Worm (Caenorhabditis elegans): ENCODE data around the gene frm-7.
A peak's percentile ranks its signal among the peaks of the same experiment; 100 is the strongest.

The frm-7 gene

DNA sequence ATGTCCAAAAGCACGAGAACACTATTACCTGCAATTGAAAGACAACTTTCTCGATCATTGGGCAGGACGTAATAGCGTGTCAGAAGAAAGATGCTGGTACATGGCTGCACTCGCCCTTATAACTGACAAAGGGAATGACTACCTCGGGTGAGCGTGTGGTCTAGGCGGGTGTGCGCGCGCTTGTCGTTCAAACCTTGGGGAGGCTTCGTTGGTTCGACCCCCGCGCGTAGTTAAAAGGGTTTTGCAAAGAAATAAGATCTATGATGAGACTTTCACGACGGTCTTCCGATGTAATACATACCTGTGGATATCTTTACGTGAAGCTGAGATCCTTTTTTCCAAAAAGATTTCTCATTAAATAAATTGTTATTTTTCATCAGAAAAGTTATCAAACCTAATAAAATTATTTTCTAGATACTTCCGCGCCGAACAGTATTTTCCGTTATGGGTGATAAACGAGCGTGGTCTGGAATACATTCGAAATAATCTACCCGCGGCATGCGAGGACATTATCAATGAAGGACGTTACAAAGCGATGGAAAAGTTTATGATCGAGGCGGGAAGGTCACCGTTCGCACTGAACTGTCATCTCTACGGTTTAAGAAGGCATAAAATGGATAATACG is 1.3 kb downstream of the frm-7 start (continued):
- TF ChIP-seq attf-5 (GFP tag; optimal IDR thresholded peaks at IDR 0.05), result peak; percentile 97
- peak; percentile 96 for TF ChIP-seq somi-1 (GFP tag; optimal IDR thresholded peaks at IDR 0.05)
- TF ChIP-seq hsf-1 (GFP tag; IDR thresholded peaks at IDR 0.05), result peak; percentile 88
- peak; percentile 92 for TF ChIP-seq hlh-12 (tag; optimal IDR thresholded peaks at IDR 0.05)
- no peak for TF ChIP-seq pha-4 (tag; optimal IDR thresholded peaks at IDR 0.05)
- peak; percentile 99 for TF ChIP-seq ceh-27 (GFP tag; optimal IDR thresholded peaks at IDR 0.05)
- TF ChIP-seq unc-62 (GFP tag; optimal IDR thresholded peaks at IDR 0.05), result no peak
- TF ChIP-seq snpc-1.3 (tag; optimal IDR thresholded peaks at IDR 0.05; ENCODE audit: insufficient read depth), result peak; percentile 96
- TF ChIP-seq Y95B8A.8 (GFP tag; IDR thresholded peaks at IDR 0.05), result peak; percentile 93
- TF ChIP-seq madf-6 (GFP tag; IDR thresholded peaks at IDR 0.05), result peak; percentile 92
- peak; percentile 100 for TF ChIP-seq ceh-79 (tag; optimal IDR thresholded peaks at IDR 0.05)
- TF ChIP-seq nhr-179 (tag; optimal IDR thresholded peaks at IDR 0.05), result peak; percentile 90
- peak; percentile 97 for TF ChIP-seq ceh-40 (GFP tag; IDR thresholded peaks at IDR 0.05)
- peak; percentile 87 for TF ChIP-seq Y67H2A.10 (GFP tag; conservative IDR thresholded peaks at IDR 0.05)
- TF ChIP-seq chd-7 (tag; optimal IDR thresholded peaks at IDR 0.05), result peak; percentile 100
- peak; percentile 78; the same call in 1 of the 2 replicates for TF ChIP-seq lir-1 (GFP tag; conservative IDR thresholded peaks at IDR 0.05)
- TF ChIP-seq C17E4.6 (GFP tag; IDR thresholded peaks at IDR 0.05), result peak; percentile 96
- TF ChIP-seq dpff-1 (tag; optimal IDR thresholded peaks at IDR 0.05), result peak; percentile 99
- peak; percentile 97 for TF ChIP-seq nfya-2 (GFP tag; IDR thresholded peaks at IDR 0.05)
- TF ChIP-seq egrh-3 (GFP tag; IDR thresholded peaks at IDR 0.05), result peak; percentile 82
- TF ChIP-seq B0336.3 (GFP tag; IDR thresholded peaks at IDR 0.05), result peak; percentile 99
- peak; percentile 99 for TF ChIP-seq Y56A3A.18 (GFP tag; IDR thresholded peaks at IDR 0.05)
- peak; percentile 100 for TF ChIP-seq F37B4.10 (GFP tag; IDR thresholded peaks at IDR 0.05)
- TF ChIP-seq ama-1 (optimal IDR thresholded peaks at IDR 0.05), result peak; percentile 69
- peak; percentile 95 to 96 for TF ChIP-seq ama-1 (GFP tag; optimal IDR thresholded peaks at IDR 0.05)
- TF ChIP-seq ztf-3 (GFP tag; optimal IDR thresholded peaks at IDR 0.05), result peak; percentile 87
- peak; percentile 100 for TF ChIP-seq nhr-27 (tag; optimal IDR thresholded peaks at IDR 0.05)
- TF ChIP-seq akir-1 (GFP tag; optimal IDR thresholded peaks at IDR 0.05), result peak; percentile 89
- TF ChIP-seq lsy-27 (tag; optimal IDR thresholded peaks at IDR 0.05; ENCODE audit: borderline replicate concordance, insufficient read depth), result peak; percentile 91
- peak; percentile 99 for TF ChIP-seq tbx-9 (tag; optimal IDR thresholded peaks at IDR 0.05; ENCODE audit: borderline replicate concordance)
- TF ChIP-seq ekl-4 (GFP tag; IDR thresholded peaks at IDR 0.05), result peak; percentile 99
- no peak for TF ChIP-seq nfya-1 (tag; optimal IDR thresholded peaks at IDR 0.05; ENCODE audit: borderline replicate concordance, insufficient read depth)
- TF ChIP-seq rpc-1 (optimal IDR thresholded peaks at IDR 0.05), result peak; percentile 100
- TF ChIP-seq rpc-1 (tag; optimal IDR thresholded peaks at IDR 0.05), result peak; percentile 100
- TF ChIP-seq mel-28 (tag; optimal IDR thresholded peaks at IDR 0.05; ENCODE audit: borderline replicate concordance), result peak; percentile 93
- peak; percentile 99 for TF ChIP-seq aptf-3 (GFP tag; IDR thresholded peaks at IDR 0.05)
- TF ChIP-seq snpc-3.4 (tag; optimal IDR thresholded peaks at IDR 0.05), result peak; percentile 91
- peak; percentile 96 for TF ChIP-seq T07F8.4 (tag; optimal IDR thresholded peaks at IDR 0.05)
- TF ChIP-seq lsl-1 (GFP tag; optimal IDR thresholded peaks at IDR 0.05), result peak; percentile 77
- TF ChIP-seq F22D6.2 (tag; optimal IDR thresholded peaks at IDR 0.05), result peak; percentile 90
- TF ChIP-seq dox-1 (GFP tag; IDR thresholded peaks at IDR 0.05), result peak; percentile 99
- TF ChIP-seq sea-2 (GFP tag; IDR thresholded peaks at IDR 0.05), result peak; percentile 99
- peak; percentile 74 for TF ChIP-seq F33H1.4 (GFP tag; IDR thresholded peaks at IDR 0.05)
- peak; percentile 13 to 79 (median 70) for TF ChIP-seq lin-35 (GFP tag; optimal IDR thresholded peaks at IDR 0.05)
- TF ChIP-seq lin-40 (tag; optimal IDR thresholded peaks at IDR 0.05), result peak; percentile 91
- peak; percentile 87 for TF ChIP-seq cebp-1 (GFP tag; IDR thresholded peaks at IDR 0.05)
- TF ChIP-seq cebp-1 (tag; optimal IDR thresholded peaks at IDR 0.05), result peak; percentile 94
- TF ChIP-seq madf-8 (GFP tag; conservative IDR thresholded peaks at IDR 0.05), result peak; percentile 81
